Fruit fly (Drosophila melanogaster) whole organism, prepupa: ENCODE results near the gene CG14641.

Experiments
- CG8119 ChIP-seq: fragments of 200-800 bp; sonication (Bioruptor generic); IDR thresholded peaks from 3 replicates; pipeline ENCODE4 v1.3.6; 2022; ENCODE audit warnings: missing biosample characterization, missing genetic modification characterization
- Eip78C ChIP-seq: fragments of 200-800 bp; sonication (Bioruptor generic); peaks from one replicate; lab custom pipeline; 2016; ENCODE audit warnings: missing biosample characterization, missing genetic modification characterization
- Ets96B ChIP-seq: fragments of 200-800 bp; optimal IDR thresholded peaks from 2 replicates; lab custom pipeline; 2019; ENCODE audit warnings: missing biosample characterization, mild to moderate bottlenecking, missing genetic modification characterization, moderate library complexity
- Lpt ChIP-seq: fragments of 200-800 bp; sonication (Bioruptor generic); optimal IDR thresholded peaks from 3 replicates; lab custom pipeline; 2016; ENCODE audit warnings: missing biosample characterization, missing genetic modification characterization
- esn ChIP-seq: fragments of 200-800 bp; sonication (Bioruptor generic); optimal IDR thresholded peaks from 2 replicates; lab custom pipeline; 2016; ENCODE audit warnings: missing biosample characterization, mild to moderate bottlenecking, missing genetic modification characterization, moderate library complexity
- fd59A ChIP-seq: fragments of 200-800 bp; sonication (Bioruptor generic); optimal IDR thresholded peaks from 2 replicates; lab custom pipeline; 2017; ENCODE audit warnings: missing biosample characterization, mild to moderate bottlenecking, missing genetic modification characterization, missing genetic modification reagents

DNA sequence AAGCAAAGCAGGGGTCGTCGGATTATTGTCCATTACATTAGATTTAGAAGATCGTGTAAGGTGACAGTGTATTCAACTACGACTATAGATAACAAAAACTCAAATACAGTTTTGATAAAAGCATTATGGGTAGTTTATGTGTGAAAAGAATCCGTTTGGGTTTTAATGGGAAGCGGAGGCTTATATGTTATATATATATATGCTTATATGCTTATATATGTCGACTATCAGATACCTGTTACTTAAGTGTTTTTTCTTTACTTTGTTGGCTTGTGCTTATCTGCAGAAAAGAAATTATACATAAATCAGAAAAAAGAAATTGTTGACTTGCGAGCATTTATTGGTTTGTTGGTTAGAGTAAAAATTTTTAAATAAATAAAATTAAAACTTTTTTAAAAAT, 20.8 kb upstream of the CG14641 start, which contains the start of gene CG14644:
- TF ChIP-seq CG8119 (GFP tag; lab: Robert Waterston, UW) (no peak), Lpt (GFP tag; lab: Kevin White, UChicago) (no peak), fd59A (no peak), Ets96B (no peak), esn (GFP tag; lab: Kevin White, UChicago) (no peak), Eip78C (no peak)
